Worm (Caenorhabditis elegans) whole organism, late embryonic: ENCODE results near the gene nas-20.

ENCODE experiments used
- F13H6.1 ChIP-seq: sonication (generic microtip); optimal IDR thresholded peaks from 2 replicates; lab custom pipeline; 2016; ENCODE audit warnings: missing genetic modification characterization, missing compliant biosample characterization
- K02D7.2 ChIP-seq: sonication (generic microtip); optimal IDR thresholded peaks from 2 replicates; lab custom pipeline; 2017; ENCODE audit warnings: mild to moderate bottlenecking, missing genetic modification characterization, missing compliant biosample characterization
- T23F11.4 ChIP-seq: fragments of 200-800 bp; sonication (Bioruptor generic); optimal IDR thresholded peaks from 2 replicates; lab custom pipeline; 2018; ENCODE audit warnings: mild to moderate bottlenecking, missing genetic modification characterization, missing compliant biosample characterization
- Y22D7AL.16 ChIP-seq: sonication (generic microtip); optimal IDR thresholded peaks from 2 replicates; lab custom pipeline; 2016; ENCODE audit warnings: missing genetic modification characterization, missing compliant biosample characterization
- ahr-1 ChIP-seq: sonication (generic microtip); optimal IDR thresholded peaks from 2 replicates; lab custom pipeline; 2016; ENCODE audit warnings: missing genetic modification characterization, missing compliant biosample characterization
- ama-1 ChIP-seq: fragments of 150-350 bp; optimal IDR thresholded peaks from 2 replicates; lab custom pipeline; 2014
- ceh-19 ChIP-seq: fragments of 200-800 bp; sonication (Bioruptor generic); optimal IDR thresholded peaks from 2 replicates; lab custom pipeline; 2018; ENCODE audit warnings: mild to moderate bottlenecking, missing genetic modification characterization, missing compliant biosample characterization
- ceh-22 ChIP-seq: sonication (generic microtip); optimal IDR thresholded peaks from 2 replicates; lab custom pipeline; 2017; ENCODE audit warnings: missing biosample characterization, missing genetic modification characterization
- ceh-30 ChIP-seq: fragments of 150-350 bp; optimal IDR thresholded peaks from 2 replicates; lab custom pipeline; 2014; ENCODE audit warnings: missing biosample characterization, missing genetic modification characterization
- ceh-34 ChIP-seq: sonication (generic microtip); optimal IDR thresholded peaks from 2 replicates; lab custom pipeline; 2016; ENCODE audit warnings: mild to moderate bottlenecking, missing genetic modification characterization, missing compliant biosample characterization
- ceh-6 ChIP-seq: fragments of 200-800 bp; sonication (Bioruptor generic); optimal IDR thresholded peaks from 2 replicates; lab custom pipeline; 2018; ENCODE audit warnings: mild to moderate bottlenecking, missing genetic modification characterization, missing compliant biosample characterization
- dmd-4 ChIP-seq: sonication (generic microtip); optimal IDR thresholded peaks from 2 replicates; lab custom pipeline; 2016; ENCODE audit warnings: borderline replicate concordance, missing genetic modification characterization, missing compliant biosample characterization
- dve-1 ChIP-seq: sonication (generic microtip); optimal IDR thresholded peaks from 2 replicates; lab custom pipeline; 2017; ENCODE audit warnings: antibody characterized with exemption, mild to moderate bottlenecking, missing genetic modification characterization, missing compliant biosample characterization
- elt-2 ChIP-seq: sonication (generic microtip); optimal IDR thresholded peaks from 2 replicates; lab custom pipeline; 2016; ENCODE audit warnings: missing genetic modification reagents, missing genetic modification characterization, missing compliant biosample characterization
- hlh-13 ChIP-seq: fragments of 200-800 bp; sonication (Bioruptor generic); optimal IDR thresholded peaks from 2 replicates; lab custom pipeline; 2018; ENCODE audit warnings: mild to moderate bottlenecking, missing genetic modification characterization, missing compliant biosample characterization
- hlh-30 ChIP-seq: sonication (generic microtip); optimal IDR thresholded peaks from 2 replicates; lab custom pipeline; 2017; ENCODE audit warnings: antibody characterized with exemption, missing genetic modification characterization, missing compliant biosample characterization; ENCODE audit not compliant: insufficient read depth
- hlh-8 ChIP-seq: sonication (generic microtip); optimal IDR thresholded peaks from 2 replicates; lab custom pipeline; 2016; ENCODE audit warnings: missing genotype, missing genetic modification characterization, missing compliant biosample characterization
- lin-11 ChIP-seq: fragments of 200-800 bp; sonication (Bioruptor generic); optimal IDR thresholded peaks from 2 replicates; lab custom pipeline; 2018; ENCODE audit warnings: mild to moderate bottlenecking, missing genetic modification characterization, missing compliant biosample characterization
- mec-3 ChIP-seq: sonication (generic microtip); optimal IDR thresholded peaks from 2 replicates; lab custom pipeline; 2016; ENCODE audit warnings: borderline replicate concordance, missing genetic modification characterization, missing compliant biosample characterization
- nfya-1 ChIP-seq: sonication (generic microtip); optimal IDR thresholded peaks from 2 replicates; lab custom pipeline; 2017; ENCODE audit warnings: missing genetic modification characterization, mild to moderate bottlenecking, missing compliant biosample characterization, antibody characterized with exemption, moderate library complexity
- odd-2 ChIP-seq: sonication (generic microtip); optimal IDR thresholded peaks from 2 replicates; lab custom pipeline; 2017; ENCODE audit warnings: antibody characterized with exemption, mild to moderate bottlenecking, missing genetic modification characterization, missing compliant biosample characterization
- pat-9 ChIP-seq: fragments of 200-800 bp; sonication (Bioruptor generic); optimal IDR thresholded peaks from 2 replicates; lab custom pipeline; 2018; ENCODE audit warnings: mild to moderate bottlenecking, missing genetic modification characterization, moderate library complexity, missing compliant biosample characterization
- pha-2 ChIP-seq: sonication (generic microtip); optimal IDR thresholded peaks from 2 replicates; lab custom pipeline; 2017; ENCODE audit warnings: mild to moderate bottlenecking, missing genetic modification characterization, missing compliant biosample characterization
- rnt-1 ChIP-seq: sonication (generic microtip); optimal IDR thresholded peaks from 2 replicates; lab custom pipeline; 2016; ENCODE audit warnings: missing genetic modification characterization, missing compliant biosample characterization
- sdc-2 ChIP-seq: sonication (generic microtip); optimal IDR thresholded peaks from 2 replicates; lab custom pipeline; 2016; ENCODE audit warnings: missing genotype, missing genetic modification characterization, missing compliant biosample characterization
- syd-9 ChIP-seq: sonication (generic microtip); optimal IDR thresholded peaks from 2 replicates; lab custom pipeline; 2016; ENCODE audit warnings: mild to moderate bottlenecking, missing genetic modification characterization, moderate library complexity, missing compliant biosample characterization
- tbx-7 ChIP-seq: sonication (generic microtip); optimal IDR thresholded peaks from 2 replicates; lab custom pipeline; 2016; ENCODE audit warnings: missing genotype, missing genetic modification characterization, missing compliant biosample characterization
- ttx-3 ChIP-seq: sonication (generic microtip); optimal IDR thresholded peaks from 2 replicates; lab custom pipeline; 2016; ENCODE audit warnings: missing genetic modification reagents, missing genetic modification characterization, missing compliant biosample characterization
- unc-3 ChIP-seq, 2 experiments: fragments of 200-800 bp in 1 of 2; sonication (Bioruptor generic) in 1 of 2; sonication (generic microtip) in 1 of 2; conservative IDR thresholded peaks in 1 of 2; optimal IDR thresholded peaks in 1 of 2; 2 replicates each; pipeline versions ENCODE4 v1.3.6 to Lab custom; 2016 to 2022; ENCODE audit warnings: missing compliant biosample characterization in 2 of 2, missing genetic modification characterization in 2 of 2, missing genetic modification reagents in 1 of 2
- unc-42 ChIP-seq: sonication (generic microtip); optimal IDR thresholded peaks from 2 replicates; lab custom pipeline; 2016; ENCODE audit warnings: missing genotype, missing genetic modification characterization, missing compliant biosample characterization
- unc-55 ChIP-seq: sonication (generic microtip); optimal IDR thresholded peaks from 2 replicates; lab custom pipeline; 2017; ENCODE audit warnings: missing biosample characterization, missing genetic modification reagents, missing genetic modification characterization
- zip-5 ChIP-seq: sonication (generic microtip); optimal IDR thresholded peaks from 2 replicates; lab custom pipeline; 2016; ENCODE audit warnings: missing genetic modification characterization, missing compliant biosample characterization
- ztf-16 ChIP-seq: sonication (generic microtip); optimal IDR thresholded peaks from 2 replicates; lab custom pipeline; 2017; ENCODE audit warnings: missing genetic modification characterization, missing compliant biosample characterization

The nas-20 gene

ce11 chrV:11490382-11490781, 18.3 kb upstream of the nas-20 start, which contains the start of gene dhs-19:
dhs-19 (minus strand) TSS chrV:11490482.
- no peak for TF ChIP-seq ahr-1 (tag; lab: Kevin White, UChicago)
- TF ChIP-seq ceh-19 (GFP tag; lab: Kevin White, UChicago), result no peak
- TF ChIP-seq Y22D7AL.16 (tag; lab: Kevin White, UChicago), result no peak
- TF ChIP-seq T23F11.4 (GFP tag; lab: Kevin White, UChicago), result no peak
- no peak for TF ChIP-seq ceh-6 (GFP tag; lab: Kevin White, UChicago)
- no peak for TF ChIP-seq dmd-4 (tag; lab: Kevin White, UChicago)
- no peak for TF ChIP-seq mec-3 (tag; lab: Kevin White, UChicago)
- no peak for TF ChIP-seq unc-3 (GFP tag; conservative IDR thresholded peaks at IDR 0.05; lab: Robert Waterston, UW)
- no peak for TF ChIP-seq unc-3 (tag; optimal IDR thresholded peaks at IDR 0.05; lab: Kevin White, UChicago)
- no peak for TF ChIP-seq unc-55 (GFP tag; lab: Kevin White, UChicago)
- no peak for TF ChIP-seq dve-1 (tag; lab: Kevin White, UChicago)
- TF ChIP-seq F13H6.1 (tag; lab: Kevin White, UChicago), result no peak
- no peak for TF ChIP-seq sdc-2 (tag; lab: Kevin White, UChicago)
- no peak for TF ChIP-seq pha-2 (tag; lab: Kevin White, UChicago)
- no peak for TF ChIP-seq pat-9 (tag; lab: Kevin White, UChicago)
- no peak for TF ChIP-seq ceh-30 (tag; lab: Kevin White, UChicago)
- no peak for TF ChIP-seq K02D7.2 (tag; lab: Kevin White, UChicago)
- no peak for TF ChIP-seq ama-1 (lab: Kevin White, UChicago)
- no peak for TF ChIP-seq odd-2 (tag; lab: Kevin White, UChicago)
- no peak for TF ChIP-seq ztf-16 (tag; lab: Kevin White, UChicago)
- no peak for TF ChIP-seq ttx-3 (tag; lab: Kevin White, UChicago)

- TF ChIP-seq unc-3 (GFP tag; conservative IDR thresholded peaks at IDR 0.05; lab: Robert Waterston, UW) (no peak), unc-3 (tag; optimal IDR thresholded peaks at IDR 0.05; lab: Kevin White, UChicago) (no peak), nfya-1 (no peak), lin-11 (no peak), zip-5 (tag; lab: Kevin White, UChicago) (no peak), K02D7.2 (tag; lab: Kevin White, UChicago) (no peak), syd-9 (tag; lab: Kevin White, UChicago) (no peak), unc-42 (tag; lab: Kevin White, UChicago) (no peak), ztf-16 (tag; lab: Kevin White, UChicago) (no peak)
Observed at ce11 chrV:11488288-11488687, 16.2 kb upstream of the nas-20 start.

- TF ChIP-seq mec-3 (tag; lab: Kevin White, UChicago) (no peak), odd-2 (tag; lab: Kevin White, UChicago) (no peak), tbx-7 (tag; lab: Kevin White, UChicago) (no peak), ceh-22 (tag; lab: Kevin White, UChicago) (no peak), hlh-30 (tag; lab: Kevin White, UChicago) (no peak)
- TF ChIP-seq, all 69 proteins: peak for 0
Observed at ce11 chrV:11486680-11487079, 14.6 kb upstream of the nas-20 start, which contains the start of gene T11F9.10. T11F9.10 (plus strand) TSS chrV:11486980.

- TF ChIP-seq Y22D7AL.16 (tag; lab: Kevin White, UChicago) (no peak), rnt-1 (tag; lab: Kevin White, UChicago) (no peak), elt-2 (no peak), hlh-8 (tag; lab: Kevin White, UChicago) (no peak), odd-2 (tag; lab: Kevin White, UChicago) (no peak)
Observed at ce11 chrV:11485558-11485957, 13.4 kb upstream of the nas-20 start, which contains the start of gene srh-1. srh-1 (plus strand) TSS chrV:11485858.

ce11 chrV:11484404-11484803, 12.3 kb upstream of the nas-20 start:
- TF ChIP-seq elt-2 (no peak), hlh-13 (GFP tag; lab: Kevin White, UChicago) (no peak), mec-3 (tag; lab: Kevin White, UChicago) (no peak), dmd-4 (tag; lab: Kevin White, UChicago) (no peak), ceh-34 (tag; lab: Kevin White, UChicago) (no peak)
